Worm (Caenorhabditis elegans) whole organism, L4/young adult: Measurements from ENCODE around the gene K11D12.11.
A peak's percentile ranks its signal among the peaks of the same experiment; 100 is the strongest.

ENCODE experiments used
- W03F9.2 ChIP-seq: fragments of 150-350 bp; optimal IDR thresholded peaks from 2 replicates; lab custom pipeline; 2014; ENCODE audit warnings: missing biosample characterization, missing genetic modification characterization
- dao-5 ChIP-seq: sonication (generic microtip); optimal IDR thresholded peaks from 2 replicates; lab custom pipeline; 2016; ENCODE audit warnings: missing genotype, missing genetic modification characterization, moderate library complexity, missing compliant biosample characterization
- him-1 ChIP-seq: sonication (generic microtip); optimal IDR thresholded peaks from 2 replicates; lab custom pipeline; 2016; ENCODE audit warnings: missing genotype, missing genetic modification reagents, missing genetic modification characterization, missing compliant biosample characterization

The K11D12.11 gene

ce11 chrV:5039559-5039958 lies at the start of gene K11D12.11:
Gene K11D12.11, minus strand, starts transcription at chrV:5039600.
- TF ChIP-seq dao-5 (tag; lab: Kevin White, UChicago), result no peak
- TF ChIP-seq W03F9.2 (tag; lab: Kevin White, UChicago), result no peak
- no peak for TF ChIP-seq him-1 (tag; lab: Kevin White, UChicago)

ce11 chrV:5088311-5088710 lies 48.9 kb upstream of the K11D12.11 start:
- TF ChIP-seq dao-5 (tag; lab: Kevin White, UChicago) (no peak), him-1 (tag; lab: Kevin White, UChicago) (no peak), W03F9.2 (tag; lab: Kevin White, UChicago) (no peak)

- TF ChIP-seq him-1 (tag; lab: Kevin White, UChicago) (no peak), dao-5 (tag; lab: Kevin White, UChicago) (no peak), W03F9.2 (tag; lab: Kevin White, UChicago) (no peak)
These were observed 47.6 kb upstream of the K11D12.11 start, which contains the start of gene Y58A7A.5 for ce11 chrV:5086919-5087404. Gene Y58A7A.5, minus strand, starts transcription at chrV:5086969.

ce11 chrV:5084957-5085465 lies 45.6 kb upstream of the K11D12.11 start, which contains the start of gene Y58A7A.4:
Gene Y58A7A.4, minus strand, starts transcription at chrV:5085007.
- TF ChIP-seq dao-5 (tag; lab: Kevin White, UChicago), result no peak
- no peak for TF ChIP-seq him-1 (tag; lab: Kevin White, UChicago)
- TF ChIP-seq W03F9.2 (tag; lab: Kevin White, UChicago), result no peak

- no peak for TF ChIP-seq dao-5 (tag; lab: Kevin White, UChicago)
- no peak for TF ChIP-seq him-1 (tag; lab: Kevin White, UChicago)
- peak; percentile 68 for TF ChIP-seq W03F9.2 (tag; lab: Kevin White, UChicago)
These were observed 41.5 kb upstream of the K11D12.11 start, which contains the start of gene Y58A7A.3 for ce11 chrV:5080853-5081338. Gene Y58A7A.3, minus strand, starts transcription at chrV:5080903.

- TF ChIP-seq W03F9.2 (tag; lab: Kevin White, UChicago), result no peak
These were observed 32.7 kb upstream of the K11D12.11 start, which contains the start of gene Y58A7A.2 for ce11 chrV:5072082-5072481. Gene Y58A7A.2, minus strand, starts transcription at chrV:5072182.

- TF ChIP-seq W03F9.2 (tag; lab: Kevin White, UChicago) (no peak), dao-5 (tag; lab: Kevin White, UChicago) (no peak), him-1 (tag; lab: Kevin White, UChicago) (no peak)
These were observed 30.0 kb upstream of the K11D12.11 start, which contains the start of gene Y58A7A.1 for ce11 chrV:5069440-5069839. Gene Y58A7A.1, minus strand, starts transcription at chrV:5069540.

- no peak for TF ChIP-seq W03F9.2 (tag; lab: Kevin White, UChicago)
- TF ChIP-seq dao-5 (tag; lab: Kevin White, UChicago), result no peak
- no peak for TF ChIP-seq him-1 (tag; lab: Kevin White, UChicago)
These were observed 28.0 kb upstream of the K11D12.11 start for ce11 chrV:5067390-5067789.

ce11 chrV:5064761-5065421 lies 25.5 kb upstream of the K11D12.11 start, which contains the start of gene mlk-1:
Gene mlk-1, minus strand, starts transcription at chrV:5064811.
- TF ChIP-seq him-1 (tag; lab: Kevin White, UChicago), result peak; percentile 37
- TF ChIP-seq W03F9.2 (tag; lab: Kevin White, UChicago), result no peak
- TF ChIP-seq dao-5 (tag; lab: Kevin White, UChicago), result no peak

ce11 chrV:5053335-5053734 lies 13.9 kb upstream of the K11D12.11 start, which contains the start of gene cwp-4:
Gene cwp-4, plus strand, starts transcription at chrV:5053635.
- TF ChIP-seq W03F9.2 (tag; lab: Kevin White, UChicago), result no peak
- TF ChIP-seq him-1 (tag; lab: Kevin White, UChicago), result no peak
- TF ChIP-seq dao-5 (tag; lab: Kevin White, UChicago), result no peak

ce11 chrV:5052233-5052632 lies 12.8 kb upstream of the K11D12.11 start, which contains the start of gene K11D12.12:
Gene K11D12.12, plus strand, starts transcription at chrV:5052261.
- no peak for TF ChIP-seq dao-5 (tag; lab: Kevin White, UChicago)
- TF ChIP-seq W03F9.2 (tag; lab: Kevin White, UChicago), result no peak

ce11 chrV:5050073-5050599 lies 10.7 kb upstream of the K11D12.11 start:
- TF ChIP-seq W03F9.2 (tag; lab: Kevin White, UChicago) (no peak), dao-5 (tag; lab: Kevin White, UChicago) (no peak), him-1 (tag; lab: Kevin White, UChicago) (no peak)

ce11 chrV:5049333-5049942 lies 10.0 kb upstream of the K11D12.11 start, which contains the start of the genes pqn-51 and K11D12.14:
Gene pqn-51, plus strand, starts transcription at chrV:5049607.
Gene K11D12.14, plus strand, starts transcription at chrV:5049636.
- peak; percentile 80 for TF ChIP-seq him-1 (tag; lab: Kevin White, UChicago)
- TF ChIP-seq dao-5 (tag; lab: Kevin White, UChicago), result no peak
- peak; percentile 0 for TF ChIP-seq W03F9.2 (tag; lab: Kevin White, UChicago)
